Worm (Caenorhabditis elegans) whole organism, L3 larva: ENCODE data around the gene plr-1.

Experiments
- R02D3.7 ChIP-seq: fragments of 150-350 bp; optimal IDR thresholded peaks from 2 replicates; lab custom pipeline; 2014; ENCODE audit warnings: missing biosample characterization, missing genetic modification characterization
- ZK546.5 ChIP-seq: sonication (generic microtip); optimal IDR thresholded peaks from 2 replicates; lab custom pipeline; 2017; ENCODE audit warnings: missing biosample characterization, missing genetic modification characterization
- aly-2 ChIP-seq: fragments of 150-350 bp; optimal IDR thresholded peaks from 2 replicates; lab custom pipeline; 2014; ENCODE audit warnings: missing biosample characterization, missing genetic modification characterization
- ama-1 ChIP-seq: fragments of 150-350 bp; optimal IDR thresholded peaks from 2 replicates; lab custom pipeline; 2018
- ceh-16 ChIP-seq: sonication (generic microtip); optimal IDR thresholded peaks from 2 replicates; lab custom pipeline; 2017; ENCODE audit warnings: missing biosample characterization, missing genetic modification characterization
- ceh-28 ChIP-seq: fragments of 150-350 bp; optimal IDR thresholded peaks from 2 replicates; lab custom pipeline; 2014; ENCODE audit warnings: missing biosample characterization, missing genetic modification reagents, missing genetic modification characterization
- daf-12 ChIP-seq: fragments of 150-350 bp; optimal IDR thresholded peaks from 2 replicates; lab custom pipeline; 2014; ENCODE audit warnings: missing biosample characterization, missing genetic modification reagents, missing genetic modification characterization
- egl-27 ChIP-seq: sonication (generic microtip); optimal IDR thresholded peaks from 4 replicates; lab custom pipeline; 2017; ENCODE audit warnings: missing biosample characterization, missing genetic modification reagents, missing genetic modification characterization
- egl-5 ChIP-seq: fragments of 150-350 bp; optimal IDR thresholded peaks from 2 replicates; lab custom pipeline; 2017; ENCODE audit warnings: missing biosample characterization, missing genetic modification reagents, missing genetic modification characterization, inconsistent platforms
- elt-1 ChIP-seq: fragments of 150-350 bp; optimal IDR thresholded peaks from 2 replicates; lab custom pipeline; 2014; ENCODE audit warnings: missing biosample characterization, missing genetic modification characterization
- elt-2 ChIP-seq: sonication (generic microtip); optimal IDR thresholded peaks from 2 replicates; lab custom pipeline; 2016; ENCODE audit warnings: missing genetic modification reagents, mild to moderate bottlenecking, missing genetic modification characterization, missing compliant biosample characterization
- eor-1 ChIP-seq, 2 experiments: fragments of 150-350 bp; optimal IDR thresholded peaks; 2 replicates each; lab custom pipeline; 2014 to 2018; ENCODE audit warnings: missing biosample characterization in 2 of 2, missing genetic modification characterization in 2 of 2
- fkh-10 ChIP-seq: sonication (generic microtip); optimal IDR thresholded peaks from 2 replicates; lab custom pipeline; 2017; ENCODE audit warnings: missing biosample characterization, missing genetic modification reagents, missing genetic modification characterization
- fkh-2 ChIP-seq: fragments of 150-350 bp; optimal IDR thresholded peaks from 2 replicates; lab custom pipeline; 2014; ENCODE audit warnings: missing biosample characterization, missing genetic modification reagents, missing genetic modification characterization
- fos-1 ChIP-seq: fragments of 150-350 bp; optimal IDR thresholded peaks from 2 replicates; lab custom pipeline; 2014; ENCODE audit warnings: missing biosample characterization, missing genetic modification characterization
- hmg-11 ChIP-seq: sonication (generic microtip); optimal IDR thresholded peaks from 2 replicates; lab custom pipeline; 2016; ENCODE audit warnings: missing genetic modification characterization, missing compliant biosample characterization
- lin-15B ChIP-seq: fragments of 150-350 bp; optimal IDR thresholded peaks from 2 replicates; lab custom pipeline; 2014; ENCODE audit warnings: missing biosample characterization, missing genetic modification characterization
- lin-39 ChIP-seq: fragments of 150-350 bp; optimal IDR thresholded peaks from 2 replicates; lab custom pipeline; 2018; ENCODE audit warnings: missing biosample characterization, missing genetic modification reagents, missing genetic modification characterization
- lsy-12 ChIP-seq: sonication (generic microtip); optimal IDR thresholded peaks from 2 replicates; lab custom pipeline; 2016; ENCODE audit warnings: mild to moderate bottlenecking, missing genetic modification characterization, missing compliant biosample characterization
- mml-1 ChIP-seq: fragments of 150-350 bp; sonication (generic microtip); optimal IDR thresholded peaks from 3 replicates; lab custom pipeline; 2014; ENCODE audit warnings: missing biosample characterization, missing genetic modification characterization
- nhr-12 ChIP-seq: fragments of 150-350 bp; optimal IDR thresholded peaks from 2 replicates; lab custom pipeline; 2014; ENCODE audit warnings: missing biosample characterization, missing genetic modification characterization
- nhr-23 ChIP-seq: fragments of 150-350 bp; optimal IDR thresholded peaks from 2 replicates; lab custom pipeline; 2014; ENCODE audit warnings: missing biosample characterization, missing genetic modification reagents, missing genetic modification characterization
- nhr-237 ChIP-seq: fragments of 150-350 bp; optimal IDR thresholded peaks from 2 replicates; lab custom pipeline; 2014; ENCODE audit warnings: missing biosample characterization, missing genetic modification characterization
- nhr-25 ChIP-seq: sonication (generic microtip); optimal IDR thresholded peaks from 2 replicates; lab custom pipeline; 2017; ENCODE audit warnings: missing biosample characterization, missing genetic modification characterization
- nhr-43 ChIP-seq: sonication (generic microtip); optimal IDR thresholded peaks from 2 replicates; lab custom pipeline; 2016; ENCODE audit warnings: mild to moderate bottlenecking, missing genetic modification characterization, missing compliant biosample characterization; ENCODE audit not compliant: poor library complexity, severe bottlenecking
- nhr-67 ChIP-seq: fragments of 150-350 bp; optimal IDR thresholded peaks from 2 replicates; lab custom pipeline; 2014; ENCODE audit warnings: missing biosample characterization, missing genetic modification characterization
- nhr-76 ChIP-seq: fragments of 150-350 bp; sonication (generic microtip); optimal IDR thresholded peaks from 5 replicates; lab custom pipeline; 2014; ENCODE audit warnings: missing biosample characterization, missing genetic modification characterization
- nhr-77 ChIP-seq: fragments of 150-350 bp; optimal IDR thresholded peaks from 2 replicates; lab custom pipeline; 2014; ENCODE audit warnings: missing biosample characterization, missing genetic modification characterization
- pha-4 ChIP-seq: fragments of 150-350 bp; optimal IDR thresholded peaks from 2 replicates; lab custom pipeline; 2014; ENCODE audit warnings: missing biosample characterization, missing genetic modification reagents, missing genetic modification characterization
- pqm-1 ChIP-seq: fragments of 150-350 bp; optimal IDR thresholded peaks from 2 replicates; lab custom pipeline; 2017; ENCODE audit warnings: missing biosample characterization, missing genetic modification characterization, inconsistent platforms
- sea-2 ChIP-seq: fragments of 150-350 bp; sonication (generic microtip); optimal IDR thresholded peaks from 4 replicates; lab custom pipeline; 2014; ENCODE audit warnings: missing biosample characterization, missing genetic modification reagents, missing genetic modification characterization
- skn-1 ChIP-seq: fragments of 150-350 bp; optimal IDR thresholded peaks from 2 replicates; lab custom pipeline; 2014; ENCODE audit warnings: missing biosample characterization, missing genetic modification characterization
- snpc-4 ChIP-seq: fragments of 150-350 bp; optimal IDR thresholded peaks from 2 replicates; lab custom pipeline; 2014; ENCODE audit warnings: missing biosample characterization, missing genetic modification characterization
- tbx-2 ChIP-seq: sonication (generic microtip); optimal IDR thresholded peaks from 2 replicates; lab custom pipeline; 2016; ENCODE audit warnings: mild to moderate bottlenecking, missing genetic modification characterization, missing compliant biosample characterization
- unc-39 ChIP-seq: sonication (generic microtip); optimal IDR thresholded peaks from 4 replicates; lab custom pipeline; 2017; ENCODE audit warnings: missing biosample characterization, missing genetic modification characterization
- ztf-11 ChIP-seq: fragments of 150-350 bp; optimal IDR thresholded peaks from 2 replicates; lab custom pipeline; 2014; ENCODE audit warnings: missing biosample characterization, missing genetic modification characterization

plr-1 gene

ce11 chrIII:11448330-11448729 is 8.3 kb upstream of the plr-1 start:
- peak; percentile 99 for TF ChIP-seq egl-5 (tag; lab: Kevin White, UChicago)
- TF ChIP-seq fkh-10 (GFP tag; lab: Kevin White, UChicago) = no peak

ce11 chrIII:11451380-11451779 is 5.3 kb upstream of the plr-1 start:
- TF ChIP-seq hmg-11 (tag; lab: Kevin White, UChicago) (no peak), elt-2 (tag; lab: Kevin White, UChicago) (peak; percentile 16), nhr-25 (no peak), snpc-4 (no peak)

- TF ChIP-seq nhr-76 (tag; lab: Kevin White, UChicago) = no peak
- no peak for TF ChIP-seq nhr-237 (tag; lab: Kevin White, UChicago)
- TF ChIP-seq ztf-11 = no peak
- no peak for TF ChIP-seq lin-15B
- no peak for TF ChIP-seq nhr-12 (tag; lab: Kevin White, UChicago)
- TF ChIP-seq lsy-12 = no peak
Measured at ce11 chrIII:11452530-11452929, 4.1 kb upstream of the plr-1 start.

- TF ChIP-seq daf-12 (tag; lab: Kevin White, UChicago) (no peak), mml-1 (no peak), fos-1 (tag; lab: Kevin White, UChicago) (no peak), nhr-25 (no peak), sea-2 (GFP tag; lab: Kevin White, UChicago) (no peak), pqm-1 (tag; lab: Kevin White, UChicago) (no peak), nhr-67 (tag; lab: Kevin White, UChicago) (no peak), aly-2 (tag; lab: Kevin White, UChicago) (no peak), nhr-23 (tag; lab: Kevin White, UChicago) (no peak), tbx-2 (tag; lab: Kevin White, UChicago) (no peak), lsy-12 (no peak), egl-5 (tag; lab: Kevin White, UChicago) (no peak)
Measured at ce11 chrIII:11453970-11454369, 2.7 kb upstream of the plr-1 start.

- TF ChIP-seq elt-1 (tag; lab: Kevin White, UChicago) (no peak), nhr-77 (tag; lab: Kevin White, UChicago) (no peak), skn-1 (no peak), pha-4 (tag; lab: Kevin White, UChicago) (no peak), eor-1 (tag; optimal IDR thresholded peaks at IDR 0.05; lab: Kevin White, UChicago) (no peak), unc-39 (no peak), sea-2 (GFP tag; lab: Kevin White, UChicago) (no peak), nhr-43 (tag; lab: Kevin White, UChicago) (no peak), nhr-237 (tag; lab: Kevin White, UChicago) (no peak), ZK546.5 (tag; lab: Kevin White, UChicago) (no peak), ceh-16 (tag; lab: Kevin White, UChicago) (no peak), ceh-28 (tag; lab: Kevin White, UChicago) (no peak), fkh-2 (tag; lab: Kevin White, UChicago) (no peak), nhr-12 (tag; lab: Kevin White, UChicago) (no peak)
Measured at ce11 chrIII:11457911-11458310, 1.2 kb downstream of the plr-1 start.

ce11 chrIII:11459041-11459440 is 2.4 kb downstream of the plr-1 start:
- no peak for TF ChIP-seq hmg-11 (tag; lab: Kevin White, UChicago)
- no peak for TF ChIP-seq lin-15B
- TF ChIP-seq ama-1 = no peak
- no peak for TF ChIP-seq ZK546.5 (tag; lab: Kevin White, UChicago)
- no peak for TF ChIP-seq ceh-16 (tag; lab: Kevin White, UChicago)
- TF ChIP-seq lsy-12 = no peak
- TF ChIP-seq nhr-43 (tag; lab: Kevin White, UChicago) = no peak
- TF ChIP-seq egl-5 (tag; lab: Kevin White, UChicago) = no peak
- no peak for TF ChIP-seq daf-12 (tag; lab: Kevin White, UChicago)
- TF ChIP-seq egl-27 = no peak
- no peak for TF ChIP-seq pha-4 (tag; lab: Kevin White, UChicago)
- TF ChIP-seq R02D3.7 (tag; lab: Kevin White, UChicago) = no peak
- TF ChIP-seq ceh-28 (tag; lab: Kevin White, UChicago) = no peak
- no peak for TF ChIP-seq pqm-1 (tag; lab: Kevin White, UChicago)
- no peak for TF ChIP-seq lin-39 (tag; lab: Kevin White, UChicago)
- TF ChIP-seq eor-1 (tag; optimal IDR thresholded peaks at IDR 0.05; lab: Kevin White, UChicago) = no peak
- no peak for TF ChIP-seq fkh-2 (tag; lab: Kevin White, UChicago)
- no peak for TF ChIP-seq unc-39
- no peak for TF ChIP-seq nhr-77 (tag; lab: Kevin White, UChicago)
